Fruit fly (Drosophila melanogaster) whole organism, embryonic: ENCODE measurements around the gene CG32985.

ENCODE experiments used
- B-H2 ChIP-seq: fragments of 200-800 bp; sonication (Bioruptor generic); optimal IDR thresholded peaks from 2 replicates; lab custom pipeline; 2018; ENCODE audit warnings: missing biosample characterization, mild to moderate bottlenecking, missing genetic modification characterization
- Bdp1 ChIP-seq: fragments of 200-800 bp; sonication (Bioruptor generic); optimal IDR thresholded peaks from 3 replicates; lab custom pipeline; 2016; ENCODE audit warnings: missing biosample characterization, missing genetic modification characterization
- Blimp-1 ChIP-seq: fragments of 200-800 bp; sonication (Bioruptor generic); optimal IDR thresholded peaks from 3 replicates; lab custom pipeline; 2018; ENCODE audit warnings: missing biosample characterization, missing genetic modification characterization, mild to moderate bottlenecking, moderate library complexity, missing genetic modification reagents
- CG10147 ChIP-seq: fragments of 200-800 bp; sonication (Bioruptor generic); optimal IDR thresholded peaks from 2 replicates; lab custom pipeline; 2019; ENCODE audit warnings: missing biosample characterization, mild to moderate bottlenecking, missing genetic modification characterization, moderate library complexity
- CG11093 ChIP-seq: fragments of 200-800 bp; sonication (Bioruptor generic); IDR thresholded peaks from 3 replicates; pipeline ENCODE4 v1.3.6; 2022; ENCODE audit warnings: missing biosample characterization, missing genetic modification characterization
- CG11456 ChIP-seq: fragments of 200-800 bp; sonication (Bioruptor generic); IDR thresholded peaks from 3 replicates; pipeline ENCODE4 v1.3.6; 2022; ENCODE audit warnings: missing biosample characterization, missing genetic modification characterization
- CG13123 ChIP-seq: fragments of 200-800 bp; sonication (Bioruptor generic); optimal IDR thresholded peaks from 2 replicates; lab custom pipeline; 2016; ENCODE audit warnings: missing biosample characterization, missing genetic modification characterization
- CG13287 ChIP-seq: fragments of 200-800 bp; sonication (Bioruptor generic); IDR thresholded peaks from 2 replicates; pipeline ENCODE4 v1.3.6; 2022; ENCODE audit warnings: missing biosample characterization, missing genetic modification characterization; ENCODE audit not compliant: partially characterized antibody
- CG15514 ChIP-seq: fragments of 200-800 bp; sonication (Bioruptor generic); optimal IDR thresholded peaks from 3 replicates; lab custom pipeline; 2017; ENCODE audit warnings: missing biosample characterization, missing genetic modification characterization, mild to moderate bottlenecking, moderate library complexity, missing genetic modification reagents
- CG16779 ChIP-seq: fragments of 200-800 bp; sonication (Bioruptor generic); IDR thresholded peaks from 2 replicates; pipeline ENCODE4 v1.3.6; 2022; ENCODE audit warnings: missing biosample characterization, missing genetic modification characterization
- CG17912 ChIP-seq: fragments of 200-800 bp; sonication (Bioruptor generic); optimal IDR thresholded peaks from 2 replicates; lab custom pipeline; 2018; ENCODE audit warnings: missing biosample characterization, mild to moderate bottlenecking, missing genetic modification characterization
- CG3407 ChIP-seq: fragments of 200-800 bp; sonication (Bioruptor generic); optimal IDR thresholded peaks from 2 replicates; lab custom pipeline; 2018; ENCODE audit warnings: missing biosample characterization, mild to moderate bottlenecking, missing genetic modification characterization
- CG34376 ChIP-seq: fragments of 200-800 bp; sonication (Bioruptor generic); optimal IDR thresholded peaks from 2 replicates; lab custom pipeline; 2018; ENCODE audit warnings: missing biosample characterization, mild to moderate bottlenecking, missing genetic modification characterization
- CG42726 ChIP-seq: fragments of 200-800 bp; sonication (Bioruptor generic); IDR thresholded peaks from 2 replicates; pipeline ENCODE4 v1.3.6; 2022; ENCODE audit warnings: missing biosample characterization, missing genetic modification characterization; ENCODE audit not compliant: partially characterized antibody
- CG4854 ChIP-seq: fragments of 200-800 bp; sonication (Bioruptor generic); optimal IDR thresholded peaks from 2 replicates; lab custom pipeline; 2016; ENCODE audit warnings: missing biosample characterization, missing genetic modification characterization, inconsistent platforms
- CG8944 ChIP-seq: fragments of 200-800 bp; sonication (Bioruptor generic); optimal IDR thresholded peaks from 3 replicates; lab custom pipeline; 2016; ENCODE audit warnings: missing biosample characterization, missing genetic modification characterization
- Camta ChIP-seq: fragments of 200-800 bp; sonication (Bioruptor generic); optimal IDR thresholded peaks from 2 replicates; lab custom pipeline; 2016; ENCODE audit warnings: missing biosample characterization, missing genetic modification characterization
- CoRest ChIP-seq: fragments of 200-800 bp; sonication (Bioruptor generic); optimal IDR thresholded peaks from 3 replicates; lab custom pipeline; 2018; ENCODE audit warnings: missing biosample characterization, mild to moderate bottlenecking, missing genetic modification characterization, moderate library complexity
- Dip3 ChIP-seq: fragments of 200-800 bp; sonication (Bioruptor generic); optimal IDR thresholded peaks from 3 replicates; lab custom pipeline; 2016; ENCODE audit warnings: missing biosample characterization, missing genetic modification characterization
- Dp ChIP-seq: fragments of 200-800 bp; sonication (Bioruptor generic); optimal IDR thresholded peaks from 2 replicates; lab custom pipeline; 2018; ENCODE audit warnings: missing biosample characterization, mild to moderate bottlenecking, missing genetic modification characterization, moderate library complexity
- HLH4C ChIP-seq: fragments of 200-800 bp; sonication (Bioruptor generic); IDR thresholded peaks from 3 replicates; pipeline ENCODE4 v1.3.6; 2022; ENCODE audit warnings: missing biosample characterization, missing genetic modification characterization; ENCODE audit not compliant: partially characterized antibody
- HmgZ ChIP-seq: fragments of 200-800 bp; sonication (Bioruptor generic); optimal IDR thresholded peaks from 2 replicates; lab custom pipeline; 2018; ENCODE audit warnings: missing biosample characterization, mild to moderate bottlenecking, missing genetic modification characterization
- Lpt ChIP-seq: fragments of >200 bp; optimal IDR thresholded peaks from 2 replicates; lab custom pipeline; 2018; ENCODE audit warnings: missing biosample characterization, missing genetic modification characterization
- NFAT ChIP-seq: fragments of 200-800 bp; sonication (Bioruptor generic); IDR thresholded peaks from 2 replicates; pipeline ENCODE4 v1.3.6; 2022; ENCODE audit warnings: missing biosample characterization, missing genetic modification characterization
- Ssrp ChIP-seq: fragments of 200-800 bp; sonication (Bioruptor generic); optimal IDR thresholded peaks from 2 replicates; lab custom pipeline; 2018; ENCODE audit warnings: missing biosample characterization, mild to moderate bottlenecking, missing genetic modification characterization, moderate library complexity
- TFAM ChIP-seq: fragments of 200-800 bp; sonication (Bioruptor generic); optimal IDR thresholded peaks from 2 replicates; lab custom pipeline; 2017; ENCODE audit warnings: missing biosample characterization, missing genetic modification characterization, inconsistent platforms
- Tbp ChIP-seq: fragments of >200 bp; optimal IDR thresholded peaks from 2 replicates; lab custom pipeline; 2018; ENCODE audit warnings: missing biosample characterization, missing genetic modification characterization
- Trl ChIP-seq, 3 experiments: fragments of >200 bp in 2 of 3; fragments of 200-800 bp in 1 of 3; sonication (Bioruptor generic) in 1 of 3; optimal IDR thresholded peaks; 2 replicates in 1 of 3; 3 replicates in 2 of 3; lab custom pipeline; 2016 to 2017; ENCODE audit warnings: missing biosample characterization in 1 of 3, missing genetic modification characterization in 1 of 3
- Usf ChIP-seq: fragments of 200-800 bp; sonication (Bioruptor generic); optimal IDR thresholded peaks from 2 replicates; lab custom pipeline; 2017; ENCODE audit warnings: missing genotype, missing biosample characterization, missing genetic modification characterization
- Xrp1 ChIP-seq: fragments of 200-800 bp; sonication (Bioruptor generic); IDR thresholded peaks from 2 replicates; pipeline ENCODE4 v1.3.6; 2022; ENCODE audit warnings: missing biosample characterization, missing genetic modification characterization
- aop ChIP-seq: fragments of 200-800 bp; sonication (Bioruptor generic); IDR thresholded peaks from 2 replicates; pipeline ENCODE4 v1.3.6; 2022; ENCODE audit warnings: missing biosample characterization, missing genetic modification characterization
- bab2 ChIP-seq: fragments of 200-800 bp; sonication (Bioruptor generic); optimal IDR thresholded peaks from 2 replicates; lab custom pipeline; 2016; ENCODE audit warnings: missing biosample characterization, missing genetic modification characterization
- chinmo ChIP-seq: fragments of 200-800 bp; sonication (Bioruptor generic); IDR thresholded peaks from 4 replicates; pipeline ENCODE4 v1.3.6; 2022; ENCODE audit warnings: missing biosample characterization, missing genetic modification characterization; ENCODE audit not compliant: partially characterized antibody
- da ChIP-seq: fragments of 200-800 bp; sonication (Bioruptor generic); optimal IDR thresholded peaks from 2 replicates; lab custom pipeline; 2016; ENCODE audit warnings: missing biosample characterization, missing genetic modification characterization
- en ChIP-seq: fragments of 200-800 bp; sonication (Bioruptor generic); optimal IDR thresholded peaks from 2 replicates; lab custom pipeline; 2016; ENCODE audit warnings: missing biosample characterization, missing genetic modification characterization
- hbn ChIP-seq: fragments of 200-800 bp; sonication (Bioruptor generic); IDR thresholded peaks from 2 replicates; pipeline ENCODE4 v1.3.6; 2022; ENCODE audit warnings: missing biosample characterization, missing genetic modification characterization; ENCODE audit not compliant: partially characterized antibody
- hth ChIP-seq: fragments of >200 bp; optimal IDR thresholded peaks from 2 replicates; lab custom pipeline; 2017; ENCODE audit warnings: inconsistent platforms
- jumu ChIP-seq: fragments of 200-800 bp; sonication (Bioruptor generic); optimal IDR thresholded peaks from 3 replicates; lab custom pipeline; 2016; ENCODE audit warnings: missing biosample characterization, missing genetic modification characterization
- nerfin-2 ChIP-seq: fragments of 200-800 bp; sonication (Bioruptor generic); IDR thresholded peaks from 2 replicates; pipeline ENCODE4 v1.3.6; 2022; ENCODE audit warnings: missing biosample characterization, missing genetic modification characterization; ENCODE audit not compliant: partially characterized antibody
- pfk ChIP-seq: fragments of 200-800 bp; sonication (Bioruptor generic); optimal IDR thresholded peaks from 2 replicates; lab custom pipeline; 2018; ENCODE audit warnings: missing biosample characterization, mild to moderate bottlenecking, missing genetic modification characterization, moderate library complexity
- pnt ChIP-seq: fragments of 200-800 bp; sonication (Bioruptor generic); optimal IDR thresholded peaks from 3 replicates; lab custom pipeline; 2016; ENCODE audit warnings: missing biosample characterization, missing genetic modification characterization
- psq ChIP-seq: fragments of 200-800 bp; sonication (Bioruptor generic); optimal IDR thresholded peaks from 2 replicates; lab custom pipeline; 2017; ENCODE audit warnings: missing biosample characterization, missing genetic modification characterization
- run ChIP-seq: fragments of 200-800 bp; sonication (Bioruptor generic); optimal IDR thresholded peaks from 3 replicates; lab custom pipeline; 2018; ENCODE audit warnings: missing biosample characterization, mild to moderate bottlenecking, missing genetic modification characterization
- scrt ChIP-seq: fragments of 200-800 bp; sonication (Bioruptor generic); optimal IDR thresholded peaks from 2 replicates; lab custom pipeline; 2018; ENCODE audit warnings: missing biosample characterization, mild to moderate bottlenecking, missing genetic modification characterization, moderate library complexity
- tin ChIP-seq: fragments of 200-800 bp; sonication (Bioruptor generic); optimal IDR thresholded peaks from 3 replicates; lab custom pipeline; 2016; ENCODE audit warnings: missing biosample characterization, missing genetic modification characterization
- unc-4 ChIP-seq: fragments of 200-800 bp; sonication (Bioruptor generic); IDR thresholded peaks from 2 replicates; pipeline ENCODE4 v1.3.6; 2022; ENCODE audit warnings: missing biosample characterization, missing genetic modification characterization; ENCODE audit not compliant: partially characterized antibody
- wdn ChIP-seq: fragments of 200-800 bp; sonication (Bioruptor generic); IDR thresholded peaks from 2 replicates; pipeline ENCODE4 v1.3.6; 2022; ENCODE audit warnings: missing biosample characterization, missing genetic modification characterization
- z ChIP-seq: fragments of 200-800 bp; sonication (Bioruptor generic); IDR thresholded peaks from 3 replicates; pipeline ENCODE4 v1.3.6; 2022; ENCODE audit warnings: missing biosample characterization, missing genetic modification characterization
- zen2 ChIP-seq: fragments of 200-800 bp; sonication (Bioruptor generic); IDR thresholded peaks from 3 replicates; pipeline ENCODE4 v1.3.6; 2022; ENCODE audit warnings: missing biosample characterization, missing genetic modification characterization; ENCODE audit not compliant: partially characterized antibody

The CG32985 gene

dm6 chr2L:8951184-8951934 is 11.0 kb upstream of the CG32985 start, which contains the start of gene C1GalTA (continued):
- TF ChIP-seq pfk = no peak
- TF ChIP-seq CG3407 (GFP tag; lab: Kevin White, UChicago) = peak; percentile 96
- TF ChIP-seq Usf (GFP tag; lab: Kevin White, UChicago) = peak; percentile 88
- TF ChIP-seq Bdp1 (GFP tag; lab: Kevin White, UChicago) = peak; percentile 31
- no peak for TF ChIP-seq z (GFP tag; lab: Robert Waterston, UW)
- TF ChIP-seq Trl (optimal IDR thresholded peaks at IDR 0.05; lab: Kevin White, UChicago) = peak; percentile 79 to 92
- TF ChIP-seq Trl (GFP tag; optimal IDR thresholded peaks at IDR 0.05; lab: Kevin White, UChicago) = peak; percentile 67
- peak; percentile 90 for TF ChIP-seq CG11093 (GFP tag; lab: Robert Waterston, UW)
- no peak for TF ChIP-seq aop
- peak; percentile 82 for TF ChIP-seq TFAM (GFP tag; lab: Kevin White, UChicago)
- no peak for TF ChIP-seq CG42726
- peak; percentile 9 for TF ChIP-seq jumu
- TF ChIP-seq chinmo = no peak
- peak; percentile 35 for TF ChIP-seq Dp (GFP tag; lab: Kevin White, UChicago)
- TF ChIP-seq scrt = peak; percentile 94
- TF ChIP-seq zen2 (GFP tag; lab: Robert Waterston, UW) = no peak
- TF ChIP-seq psq = peak; percentile 80
- TF ChIP-seq Tbp = no peak
- TF ChIP-seq CG11456 = no peak; the same call in 2 of the 3 replicates
- peak; percentile 91 for TF ChIP-seq CG15514 (GFP tag; lab: Kevin White, UChicago)
- TF ChIP-seq en (GFP tag; lab: Kevin White, UChicago) = peak; percentile 17
- peak; percentile 92 for TF ChIP-seq tin (GFP tag; lab: Kevin White, UChicago)
- peak; percentile 94 for TF ChIP-seq B-H2
- no peak for TF ChIP-seq hbn (GFP tag; lab: Robert Waterston, UW)
- TF ChIP-seq NFAT (GFP tag; lab: Robert Waterston, UW) = no peak; the same call in 1 of the 2 replicates
- no peak for TF ChIP-seq CG16779
- TF ChIP-seq Lpt = no peak
- no peak for TF ChIP-seq HLH4C (GFP tag; lab: Robert Waterston, UW)
- peak; percentile 93 for TF ChIP-seq CG34376 (GFP tag; lab: Kevin White, UChicago)
- TF ChIP-seq CoRest (tag; lab: Kevin White, UChicago) = peak; percentile 100
- peak; percentile 98 for TF ChIP-seq Ssrp
- TF ChIP-seq CG8944 (GFP tag; lab: Kevin White, UChicago) = no peak
- peak; percentile 98 for TF ChIP-seq Blimp-1 (GFP tag; lab: Kevin White, UChicago)
- TF ChIP-seq nerfin-2 (GFP tag; lab: Robert Waterston, UW) = no peak
- peak; percentile 93 for TF ChIP-seq CG13123
- TF ChIP-seq bab2 (GFP tag; lab: Kevin White, UChicago) = peak; percentile 64
- peak; percentile 99 for TF ChIP-seq Xrp1
- TF ChIP-seq hth (lab: Kevin White, UChicago) = no peak
- peak; percentile 96 for TF ChIP-seq HmgZ (tag; lab: Kevin White, UChicago)
- TF ChIP-seq CG4854 (GFP tag; lab: Kevin White, UChicago) = peak; percentile 49
- TF ChIP-seq run (tag; lab: Kevin White, UChicago) = peak; percentile 97
- no peak for TF ChIP-seq unc-4 (GFP tag; lab: Robert Waterston, UW)
- TF ChIP-seq CG17912 (GFP tag; lab: Kevin White, UChicago) = peak; percentile 61
- TF ChIP-seq Dip3 (GFP tag; lab: Kevin White, UChicago) = peak; percentile 50
- peak; percentile 90 for TF ChIP-seq wdn
- peak; percentile 99 for TF ChIP-seq CG10147 (GFP tag; lab: Kevin White, UChicago)
- peak; percentile 53 for TF ChIP-seq pnt (GFP tag; lab: Kevin White, UChicago)
- no peak for TF ChIP-seq CG13287
- no peak for TF ChIP-seq da
- peak; percentile 40 for TF ChIP-seq Camta (GFP tag; lab: Kevin White, UChicago)
